Fruit fly (Drosophila melanogaster): ENCODE data around the gene Rcd-1.

Gene Rcd-1

dm6 chrX:19631365-19631832 is 7.2 kb upstream of the Rcd-1 start (continued):
- TF ChIP-seq hth (optimal IDR thresholded peaks at IDR 0.05) (no peak), ci (GFP tag; IDR thresholded peaks at IDR 0.05) (peak; percentile 70; the same call in 2 of the 3 replicates), CG15479 (GFP tag; optimal IDR thresholded peaks at IDR 0.05) (peak; percentile 55), kah (GFP tag; optimal IDR thresholded peaks at IDR 0.05) (peak; percentile 39), NC2α (GFP tag; optimal IDR thresholded peaks at IDR 0.05) (no peak)

- TF ChIP-seq cato (GFP tag; optimal IDR thresholded peaks at IDR 0.05; ENCODE audit: borderline replicate concordance), result no peak
- TF ChIP-seq pzg (GFP tag; optimal IDR thresholded peaks at IDR 0.05), result peak; percentile 17
- TF ChIP-seq ci (GFP tag; IDR thresholded peaks at IDR 0.05), result peak; percentile 54; the same call in 2 of the 3 replicates
- TF ChIP-seq CG18599 (GFP tag; optimal IDR thresholded peaks at IDR 0.05), result peak; percentile 18
- TF ChIP-seq Fer1 (GFP tag; optimal IDR thresholded peaks at IDR 0.05), result peak; percentile 29
- peak; percentile 37 for TF ChIP-seq ewg (GFP tag; optimal IDR thresholded peaks at IDR 0.05)
- TF ChIP-seq YL-1 (GFP tag; optimal IDR thresholded peaks at IDR 0.05), result peak; percentile 51
- TF ChIP-seq dmrt11E (tag; optimal IDR thresholded peaks at IDR 0.05), result no peak
- no peak for TF ChIP-seq CG13123 (GFP tag; optimal IDR thresholded peaks at IDR 0.05)
- peak; percentile 54; the same call in 1 of the 2 replicates for TF ChIP-seq Adf1 (GFP tag; IDR thresholded peaks at IDR 0.05)
- TF ChIP-seq zen (tag; optimal IDR thresholded peaks at IDR 0.05), result no peak
- no peak for TF ChIP-seq lmd (GFP tag; IDR thresholded peaks at IDR 0.05)
- TF ChIP-seq Trl (optimal IDR thresholded peaks at IDR 0.05), result peak in 1 of 2 experiments; percentile 18
- TF ChIP-seq Trl (GFP tag; optimal IDR thresholded peaks at IDR 0.05), result no peak
- peak; percentile 86 for TF ChIP-seq CG9215 (GFP tag; IDR thresholded peaks at IDR 0.05)
- no peak for TF ChIP-seq Atf6 (GFP tag; IDR thresholded peaks at IDR 0.05)
- peak; percentile 80 for TF ChIP-seq HLHmδ (GFP tag; optimal IDR thresholded peaks at IDR 0.05)
- no peak for TF ChIP-seq CG34224 (GFP tag; IDR thresholded peaks at IDR 0.05; ENCODE audit: partially characterized antibody)
- no peak for TF ChIP-seq Myb (GFP tag; optimal IDR thresholded peaks at IDR 0.05)
- TF ChIP-seq CG6272 (GFP tag; IDR thresholded peaks at IDR 0.05), result no peak
- TF ChIP-seq Eip74EF (GFP tag; optimal IDR thresholded peaks at IDR 0.05), result no peak
- no peak for TF ChIP-seq chif (GFP tag; optimal IDR thresholded peaks at IDR 0.05)
- no peak for TF ChIP-seq CG12391 (tag; optimal IDR thresholded peaks at IDR 0.05)
- no peak for TF ChIP-seq CG6765 (GFP tag; optimal IDR thresholded peaks at IDR 0.05)
- no peak for TF ChIP-seq repo (GFP tag; optimal IDR thresholded peaks at IDR 0.05)
- TF ChIP-seq Hmr (GFP tag; optimal IDR thresholded peaks at IDR 0.05), result no peak
- no peak for TF ChIP-seq CG31365 (tag; optimal IDR thresholded peaks at IDR 0.05)
- TF ChIP-seq nerfin-1 (tag; optimal IDR thresholded peaks at IDR 0.05), result peak; percentile 73
- TF ChIP-seq sna (GFP tag; IDR thresholded peaks at IDR 0.05; ENCODE audit: partially characterized antibody), result no peak
- TF ChIP-seq CG11723 (GFP tag; optimal IDR thresholded peaks at IDR 0.05), result peak; percentile 22
- no peak for TF ChIP-seq tin (GFP tag; optimal IDR thresholded peaks at IDR 0.05)
- TF ChIP-seq dmrt99B (tag; optimal IDR thresholded peaks at IDR 0.05), result no peak
- peak; percentile 94 for TF ChIP-seq cg (GFP tag; optimal IDR thresholded peaks at IDR 0.05)
- TF ChIP-seq bbx (GFP tag; IDR thresholded peaks at IDR 0.05; ENCODE audit: partially characterized antibody), result 0 out of 2 replicates have a peak, but pooled peaks have one; percentile 24
- TF ChIP-seq CG4730 (GFP tag; IDR thresholded peaks at IDR 0.05), result no peak
- TF ChIP-seq Stat92E (GFP tag; optimal IDR thresholded peaks at IDR 0.05), result no peak
- TF ChIP-seq Meics (GFP tag; optimal IDR thresholded peaks at IDR 0.05), result peak; percentile 11
- TF ChIP-seq CG13894 (tag; optimal IDR thresholded peaks at IDR 0.05), result no peak
- TF ChIP-seq stwl (tag; optimal IDR thresholded peaks at IDR 0.05), result peak; percentile 7
- peak; percentile 9; the same call in 1 of the 3 replicates for TF ChIP-seq CG11695 (GFP tag; IDR thresholded peaks at IDR 0.05)
- TF ChIP-seq HmgD (GFP tag; optimal IDR thresholded peaks at IDR 0.05), result peak; percentile 10
- no peak for TF ChIP-seq cad (GFP tag; optimal IDR thresholded peaks at IDR 0.05)
- peak; percentile 98 for TF ChIP-seq CG8478 (optimal IDR thresholded peaks at IDR 0.05)
- no peak for TF ChIP-seq ato (GFP tag; IDR thresholded peaks at IDR 0.05; ENCODE audit: partially characterized antibody)
Observed at dm6 chrX:19637002-19637420, 1.6 kb upstream of the Rcd-1 start.

All from whole organism, embryonic.